Worm (Caenorhabditis elegans) whole organism, late embryonic: Measurements from ENCODE around the gene ilcr-2.

Experiments
- C08G9.2 ChIP-seq: sonication (generic microtip); optimal IDR thresholded peaks from 2 replicates; lab custom pipeline; 2016; ENCODE audit warnings: mild to moderate bottlenecking, missing genetic modification characterization, moderate library complexity, missing compliant biosample characterization
- C38D4.7 ChIP-seq: fragments of 200-800 bp; sonication (Bioruptor generic); optimal IDR thresholded peaks from 2 replicates; lab custom pipeline; 2018; ENCODE audit warnings: mild to moderate bottlenecking, missing genetic modification characterization, moderate library complexity, missing compliant biosample characterization
- T23F11.4 ChIP-seq: fragments of 200-800 bp; sonication (Bioruptor generic); optimal IDR thresholded peaks from 2 replicates; lab custom pipeline; 2018; ENCODE audit warnings: mild to moderate bottlenecking, missing genetic modification characterization, missing compliant biosample characterization
- Y22D7AL.16 ChIP-seq: sonication (generic microtip); optimal IDR thresholded peaks from 2 replicates; lab custom pipeline; 2016; ENCODE audit warnings: missing genetic modification characterization, missing compliant biosample characterization
- ahr-1 ChIP-seq: sonication (generic microtip); optimal IDR thresholded peaks from 2 replicates; lab custom pipeline; 2016; ENCODE audit warnings: missing genetic modification characterization, missing compliant biosample characterization
- ama-1 ChIP-seq: fragments of 150-350 bp; optimal IDR thresholded peaks from 2 replicates; lab custom pipeline; 2014
- ceh-19 ChIP-seq: fragments of 200-800 bp; sonication (Bioruptor generic); optimal IDR thresholded peaks from 2 replicates; lab custom pipeline; 2018; ENCODE audit warnings: mild to moderate bottlenecking, missing genetic modification characterization, missing compliant biosample characterization
- ceh-24 ChIP-seq: sonication (generic microtip); optimal IDR thresholded peaks from 2 replicates; lab custom pipeline; 2016; ENCODE audit warnings: mild to moderate bottlenecking, missing genetic modification characterization, missing compliant biosample characterization
- ceh-30 ChIP-seq: fragments of 150-350 bp; optimal IDR thresholded peaks from 2 replicates; lab custom pipeline; 2014; ENCODE audit warnings: missing biosample characterization, missing genetic modification characterization
- ceh-31 ChIP-seq: sonication (generic microtip); optimal IDR thresholded peaks from 2 replicates; lab custom pipeline; 2016; ENCODE audit warnings: missing genetic modification characterization, missing compliant biosample characterization
- ceh-45 ChIP-seq: fragments of 200-800 bp; sonication (Bioruptor generic); IDR thresholded peaks from 2 replicates; pipeline ENCODE4 v1.3.6; 2022; ENCODE audit warnings: missing genetic modification reagents, missing genetic modification characterization, missing compliant biosample characterization
- ceh-6 ChIP-seq: fragments of 200-800 bp; sonication (Bioruptor generic); optimal IDR thresholded peaks from 2 replicates; lab custom pipeline; 2018; ENCODE audit warnings: mild to moderate bottlenecking, missing genetic modification characterization, missing compliant biosample characterization
- che-1 ChIP-seq: sonication (generic microtip); optimal IDR thresholded peaks from 2 replicates; lab custom pipeline; 2016; ENCODE audit warnings: mild to moderate bottlenecking, missing genetic modification characterization, missing compliant biosample characterization
- dve-1 ChIP-seq: sonication (generic microtip); optimal IDR thresholded peaks from 2 replicates; lab custom pipeline; 2017; ENCODE audit warnings: antibody characterized with exemption, mild to moderate bottlenecking, missing genetic modification characterization, missing compliant biosample characterization
- elt-2 ChIP-seq: sonication (generic microtip); optimal IDR thresholded peaks from 2 replicates; lab custom pipeline; 2016; ENCODE audit warnings: missing genetic modification reagents, missing genetic modification characterization, missing compliant biosample characterization
- elt-4 ChIP-seq: sonication (generic microtip); optimal IDR thresholded peaks from 2 replicates; lab custom pipeline; 2016; ENCODE audit warnings: missing genetic modification characterization, missing compliant biosample characterization
- fax-1 ChIP-seq: sonication (generic microtip); optimal IDR thresholded peaks from 2 replicates; lab custom pipeline; 2016; ENCODE audit warnings: missing genotype, missing genetic modification characterization, missing compliant biosample characterization
- fkh-6 ChIP-seq: sonication (generic microtip); optimal IDR thresholded peaks from 2 replicates; lab custom pipeline; 2016; ENCODE audit warnings: missing genetic modification characterization, missing compliant biosample characterization
- gmeb-2 ChIP-seq: sonication (generic microtip); optimal IDR thresholded peaks from 2 replicates; lab custom pipeline; 2016; ENCODE audit warnings: missing genetic modification characterization, inconsistent platforms, missing compliant biosample characterization
- hlh-13 ChIP-seq: fragments of 200-800 bp; sonication (Bioruptor generic); optimal IDR thresholded peaks from 2 replicates; lab custom pipeline; 2018; ENCODE audit warnings: mild to moderate bottlenecking, missing genetic modification characterization, missing compliant biosample characterization
- hlh-15 ChIP-seq: sonication (generic microtip); optimal IDR thresholded peaks from 2 replicates; lab custom pipeline; 2016; ENCODE audit warnings: missing genetic modification characterization, missing compliant biosample characterization
- hlh-30 ChIP-seq: sonication (generic microtip); optimal IDR thresholded peaks from 2 replicates; lab custom pipeline; 2017; ENCODE audit warnings: antibody characterized with exemption, missing genetic modification characterization, missing compliant biosample characterization; ENCODE audit not compliant: insufficient read depth
- hlh-6 ChIP-seq: sonication (generic microtip); optimal IDR thresholded peaks from 2 replicates; lab custom pipeline; 2016; ENCODE audit warnings: missing genotype, missing genetic modification characterization, missing compliant biosample characterization
- lin-11 ChIP-seq: fragments of 200-800 bp; sonication (Bioruptor generic); optimal IDR thresholded peaks from 2 replicates; lab custom pipeline; 2018; ENCODE audit warnings: mild to moderate bottlenecking, missing genetic modification characterization, missing compliant biosample characterization
- madf-2 ChIP-seq: sonication (generic microtip); optimal IDR thresholded peaks from 2 replicates; lab custom pipeline; 2017; ENCODE audit warnings: missing genetic modification characterization, missing compliant biosample characterization
- nfya-1 ChIP-seq: sonication (generic microtip); optimal IDR thresholded peaks from 2 replicates; lab custom pipeline; 2017; ENCODE audit warnings: missing genetic modification characterization, mild to moderate bottlenecking, missing compliant biosample characterization, antibody characterized with exemption, moderate library complexity
- nhr-11 ChIP-seq: fragments of 150-350 bp; optimal IDR thresholded peaks from 2 replicates; lab custom pipeline; 2014; ENCODE audit warnings: missing biosample characterization, missing genetic modification characterization
- npax-4 ChIP-seq: sonication (generic microtip); optimal IDR thresholded peaks from 2 replicates; lab custom pipeline; 2016; ENCODE audit warnings: missing genetic modification characterization, missing compliant biosample characterization
- pag-3 ChIP-seq: sonication (generic microtip); optimal IDR thresholded peaks from 2 replicates; lab custom pipeline; 2016; ENCODE audit warnings: missing compliant biosample characterization, missing genetic modification characterization, borderline replicate concordance
- pax-1 ChIP-seq: fragments of 150-350 bp; optimal IDR thresholded peaks from 2 replicates; lab custom pipeline; 2014; ENCODE audit warnings: missing biosample characterization, missing genetic modification characterization
- pha-4 ChIP-seq: fragments of 150-350 bp; optimal IDR thresholded peaks from 2 replicates; lab custom pipeline; 2018; ENCODE audit warnings: missing biosample characterization, missing genetic modification reagents, missing genetic modification characterization
- pqm-1 ChIP-seq: sonication (generic microtip); optimal IDR thresholded peaks from 2 replicates; lab custom pipeline; 2016; ENCODE audit warnings: missing genetic modification characterization, missing compliant biosample characterization
- pros-1 ChIP-seq: fragments of 150-350 bp; optimal IDR thresholded peaks from 2 replicates; lab custom pipeline; 2014; ENCODE audit warnings: missing biosample characterization, missing genetic modification reagents, missing genetic modification characterization
- rnt-1 ChIP-seq: sonication (generic microtip); optimal IDR thresholded peaks from 2 replicates; lab custom pipeline; 2016; ENCODE audit warnings: missing genetic modification characterization, missing compliant biosample characterization
- sdc-2 ChIP-seq: sonication (generic microtip); optimal IDR thresholded peaks from 2 replicates; lab custom pipeline; 2016; ENCODE audit warnings: missing genotype, missing genetic modification characterization, missing compliant biosample characterization
- syd-9 ChIP-seq: sonication (generic microtip); optimal IDR thresholded peaks from 2 replicates; lab custom pipeline; 2016; ENCODE audit warnings: mild to moderate bottlenecking, missing genetic modification characterization, moderate library complexity, missing compliant biosample characterization
- tbx-2 ChIP-seq: sonication (generic microtip); optimal IDR thresholded peaks from 2 replicates; lab custom pipeline; 2016; ENCODE audit warnings: missing genetic modification characterization, missing compliant biosample characterization
- tbx-7 ChIP-seq: sonication (generic microtip); optimal IDR thresholded peaks from 2 replicates; lab custom pipeline; 2016; ENCODE audit warnings: missing genotype, missing genetic modification characterization, missing compliant biosample characterization
- ttx-3 ChIP-seq: sonication (generic microtip); optimal IDR thresholded peaks from 2 replicates; lab custom pipeline; 2016; ENCODE audit warnings: missing genetic modification reagents, missing genetic modification characterization, missing compliant biosample characterization
- unc-3 ChIP-seq, 2 experiments: fragments of 200-800 bp in 1 of 2; sonication (Bioruptor generic) in 1 of 2; sonication (generic microtip) in 1 of 2; conservative IDR thresholded peaks in 1 of 2; optimal IDR thresholded peaks in 1 of 2; 2 replicates each; pipeline versions ENCODE4 v1.3.6 to Lab custom; 2016 to 2022; ENCODE audit warnings: missing compliant biosample characterization in 2 of 2, missing genetic modification characterization in 2 of 2, missing genetic modification reagents in 1 of 2
- unc-55 ChIP-seq: sonication (generic microtip); optimal IDR thresholded peaks from 2 replicates; lab custom pipeline; 2017; ENCODE audit warnings: missing biosample characterization, missing genetic modification reagents, missing genetic modification characterization
- zip-5 ChIP-seq: sonication (generic microtip); optimal IDR thresholded peaks from 2 replicates; lab custom pipeline; 2016; ENCODE audit warnings: missing genetic modification characterization, missing compliant biosample characterization
- ztf-16 ChIP-seq: sonication (generic microtip); optimal IDR thresholded peaks from 2 replicates; lab custom pipeline; 2017; ENCODE audit warnings: missing genetic modification characterization, missing compliant biosample characterization

The ilcr-2 gene

ce11 chrII:5474946-5475345 is at the start of gene ilcr-2:
ilcr-2 (plus strand) TSS chrII:5475246.
- TF ChIP-seq syd-9, result no peak
- TF ChIP-seq hlh-15 (tag; lab: Kevin White, UChicago), result no peak
- no peak for TF ChIP-seq pqm-1 (tag; lab: Kevin White, UChicago)
- no peak for TF ChIP-seq ama-1 (lab: Kevin White, UChicago)
- no peak for TF ChIP-seq dve-1
- no peak for TF ChIP-seq gmeb-2 (tag; lab: Kevin White, UChicago)
- no peak for TF ChIP-seq ceh-30 (tag; lab: Kevin White, UChicago)
- no peak for TF ChIP-seq ahr-1 (tag; lab: Kevin White, UChicago)
- no peak for TF ChIP-seq fkh-6 (tag; lab: Kevin White, UChicago)
- no peak for TF ChIP-seq elt-4
- TF ChIP-seq, all 69 proteins: peak for 0

- TF ChIP-seq ceh-6 (GFP tag; lab: Kevin White, UChicago) (no peak), rnt-1 (tag; lab: Kevin White, UChicago) (no peak), tbx-7 (tag; lab: Kevin White, UChicago) (no peak)
- TF ChIP-seq, all 69 proteins: peak for 0
Measured at ce11 chrII:5425633-5426032, 49.4 kb upstream of the ilcr-2 start, which contains the start of gene F07F6.8. F07F6.8 (minus strand) TSS chrII:5425733.

ce11 chrII:5426054-5426453 is 49.0 kb upstream of the ilcr-2 start:
- TF ChIP-seq nhr-11 (no peak), ceh-31 (tag; lab: Kevin White, UChicago) (peak; percentile 6), ttx-3 (tag; lab: Kevin White, UChicago) (no peak), pros-1 (tag; lab: Kevin White, UChicago) (no peak), ztf-16 (tag; lab: Kevin White, UChicago) (no peak), sdc-2 (tag; lab: Kevin White, UChicago) (no peak), fax-1 (tag; lab: Kevin White, UChicago) (no peak), ceh-24 (tag; lab: Kevin White, UChicago) (no peak), nfya-1 (tag; lab: Kevin White, UChicago) (peak; percentile 61), madf-2 (tag; lab: Kevin White, UChicago) (no peak), ceh-45 (GFP tag; lab: Robert Waterston, UW) (no peak), T23F11.4 (GFP tag; lab: Kevin White, UChicago) (no peak), npax-4 (tag; lab: Kevin White, UChicago) (no peak), C08G9.2 (no peak), ceh-19 (GFP tag; lab: Kevin White, UChicago) (no peak), C38D4.7 (GFP tag; lab: Kevin White, UChicago) (no peak), Y22D7AL.16 (tag; lab: Kevin White, UChicago) (no peak), pag-3 (no peak), ama-1 (lab: Kevin White, UChicago) (no peak), unc-55 (peak; percentile 33), hlh-6 (tag; lab: Kevin White, UChicago) (no peak), tbx-2 (tag; lab: Kevin White, UChicago) (peak; percentile 43), lin-11 (no peak), pha-4 (tag; lab: Kevin White, UChicago) (no peak), unc-3 (GFP tag; conservative IDR thresholded peaks at IDR 0.05; lab: Robert Waterston, UW) (no peak), unc-3 (tag; optimal IDR thresholded peaks at IDR 0.05; lab: Kevin White, UChicago) (no peak), dve-1 (no peak), ahr-1 (tag; lab: Kevin White, UChicago) (no peak), ceh-30 (tag; lab: Kevin White, UChicago) (no peak), pax-1 (tag; lab: Kevin White, UChicago) (no peak), ceh-6 (GFP tag; lab: Kevin White, UChicago) (no peak), elt-2 (tag; lab: Kevin White, UChicago) (peak; percentile 74), zip-5 (tag; lab: Kevin White, UChicago) (no peak), hlh-30 (tag; lab: Kevin White, UChicago) (peak; percentile 95), hlh-13 (GFP tag; lab: Kevin White, UChicago) (no peak), che-1 (tag; lab: Kevin White, UChicago) (no peak)
